Worm (Caenorhabditis elegans): Measurements from ENCODE around the gene F56D6.6.

F56D6.6 gene

DNA sequence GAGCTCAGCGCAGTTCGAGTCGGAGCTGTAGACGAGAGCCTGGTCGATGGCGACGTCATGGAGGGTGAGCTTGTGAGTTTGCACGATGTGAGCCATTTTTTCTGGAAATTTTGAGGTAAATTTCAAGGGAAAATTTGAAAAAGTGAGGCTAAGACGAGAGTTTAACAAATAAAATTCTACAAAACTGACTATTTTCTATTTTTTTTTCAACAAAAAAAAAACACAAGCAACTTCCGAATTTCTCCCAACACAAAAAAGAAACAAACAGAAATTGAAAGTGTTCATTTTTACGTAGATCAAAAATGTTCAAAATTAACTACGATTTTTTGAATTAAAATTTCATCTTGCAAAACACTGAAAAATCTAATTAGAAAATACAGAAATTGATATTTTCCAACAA, 29.3 kb upstream of the F56D6.6 start, which contains the start of gene F37C4.5:
Gene F37C4.5, minus strand, starts transcription at position 101 of the 400 bp plus-strand sequence.
- TF ChIP-seq rbr-2 (tag; optimal IDR thresholded peaks at IDR 0.05) (no peak), hlh-11 (tag; optimal IDR thresholded peaks at IDR 0.05) (no peak), mxl-3 (GFP tag; optimal IDR thresholded peaks at IDR 0.05) (no peak), nhr-77 (tag; optimal IDR thresholded peaks at IDR 0.05) (no peak), ceh-32 (tag; optimal IDR thresholded peaks at IDR 0.05; ENCODE audit: poor library complexity) (no peak), nhr-48 (tag; optimal IDR thresholded peaks at IDR 0.05) (no peak), zfp-2 (tag; optimal IDR thresholded peaks at IDR 0.05) (no peak)

DNA sequence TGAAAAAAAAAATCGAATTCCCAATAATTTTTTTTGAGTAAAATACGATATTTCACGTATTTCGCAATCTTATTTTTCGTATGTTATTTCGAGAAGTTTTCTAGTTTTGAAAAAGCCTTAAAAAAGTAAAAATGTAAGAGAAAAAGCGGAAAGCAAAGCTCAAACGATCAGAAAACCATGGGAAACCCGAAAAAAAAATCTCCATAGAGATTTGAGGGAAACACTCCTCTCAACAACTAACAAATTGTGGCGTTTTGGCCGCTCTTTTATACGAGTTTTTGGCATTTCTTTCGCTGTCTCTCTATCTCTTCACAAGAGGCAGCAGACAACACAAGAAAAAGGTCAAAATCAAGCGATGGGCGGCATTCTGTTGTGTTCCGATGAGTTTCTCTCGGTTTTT, 28.6 kb upstream of the F56D6.6 start:
- 0 out of 2 replicates have a peak, but pooled peaks have one; percentile 27 for TF ChIP-seq hmg-1.1 (GFP tag; IDR thresholded peaks at IDR 0.05)
- peak in 1 of 2 experiments; percentile 8 for TF ChIP-seq mdl-1 (tag; optimal IDR thresholded peaks at IDR 0.05)
- no peak for TF ChIP-seq zag-1 (tag; optimal IDR thresholded peaks at IDR 0.05)
- TF ChIP-seq ztf-7 (tag; optimal IDR thresholded peaks at IDR 0.05), result no peak
- no peak for TF ChIP-seq madf-9 (GFP tag; conservative IDR thresholded peaks at IDR 0.05)
- peak; percentile 43 for TF ChIP-seq mes-2 (tag; optimal IDR thresholded peaks at IDR 0.05; ENCODE audit: poor library complexity, severe bottlenecking)
- no peak for TF ChIP-seq pha-4 (GFP tag; IDR thresholded peaks at IDR 0.05)
- TF ChIP-seq pha-4 (tag; optimal IDR thresholded peaks at IDR 0.05), result peak; percentile 7
- peak; percentile 71 for TF ChIP-seq hlh-11 (tag; optimal IDR thresholded peaks at IDR 0.05)
- TF ChIP-seq F44E2.7 (GFP tag; IDR thresholded peaks at IDR 0.05), result no peak
- no peak for TF ChIP-seq ceh-32 (tag; optimal IDR thresholded peaks at IDR 0.05; ENCODE audit: poor library complexity)
- no peak for TF ChIP-seq duxl-1 (tag; optimal IDR thresholded peaks at IDR 0.05; ENCODE audit: poor library complexity)
- TF ChIP-seq mxl-3 (GFP tag; optimal IDR thresholded peaks at IDR 0.05), result no peak
- peak; percentile 67 for TF ChIP-seq nhr-28 (tag; optimal IDR thresholded peaks at IDR 0.05)
- TF ChIP-seq nhr-42 (GFP tag; IDR thresholded peaks at IDR 0.05), result no peak
- no peak for TF ChIP-seq ceh-62 (tag; optimal IDR thresholded peaks at IDR 0.05)
- TF ChIP-seq lin-39 (tag; optimal IDR thresholded peaks at IDR 0.05), result no peak
- no peak for TF ChIP-seq sdz-12 (GFP tag; optimal IDR thresholded peaks at IDR 0.05)
- TF ChIP-seq daf-19 (GFP tag; conservative IDR thresholded peaks at IDR 0.05), result no peak
- TF ChIP-seq fkh-10 (GFP tag; optimal IDR thresholded peaks at IDR 0.05), result no peak
- TF ChIP-seq ceh-28 (tag; optimal IDR thresholded peaks at IDR 0.05), result no peak
- no peak for TF ChIP-seq egl-27 (tag; optimal IDR thresholded peaks at IDR 0.05)
- TF ChIP-seq rbr-2 (tag; optimal IDR thresholded peaks at IDR 0.05), result no peak
- TF ChIP-seq ama-1 (optimal IDR thresholded peaks at IDR 0.05), result peak; percentile 97
- TF ChIP-seq tra-1 (GFP tag; IDR thresholded peaks at IDR 0.05), result no peak
- no peak for TF ChIP-seq gei-8 (GFP tag; optimal IDR thresholded peaks at IDR 0.05)
- TF ChIP-seq daf-12 (tag; optimal IDR thresholded peaks at IDR 0.05), result no peak
- peak; percentile 72 for TF ChIP-seq mep-1 (tag; optimal IDR thresholded peaks at IDR 0.05)
- TF ChIP-seq ZK337.2 (GFP tag; IDR thresholded peaks at IDR 0.05), result no peak
- no peak for TF ChIP-seq lir-3 (tag; optimal IDR thresholded peaks at IDR 0.05)
- peak in 1 of 2 experiments; percentile 36 for TF ChIP-seq lsy-2 (tag; optimal IDR thresholded peaks at IDR 0.05)
- TF ChIP-seq dpl-1 (GFP tag; optimal IDR thresholded peaks at IDR 0.05), result peak; percentile 34
- TF ChIP-seq T26A8.4 (GFP tag; IDR thresholded peaks at IDR 0.05), result 0 out of 2 replicates have a peak, but pooled peaks have one; percentile 34
- peak; percentile 63 for TF ChIP-seq nhr-6 (tag; optimal IDR thresholded peaks at IDR 0.05)
- TF ChIP-seq zip-11 (GFP tag; IDR thresholded peaks at IDR 0.05), result no peak
- no peak for TF ChIP-seq lim-7 (GFP tag; IDR thresholded peaks at IDR 0.05)
- no peak for TF ChIP-seq daf-16 (GFP tag; optimal IDR thresholded peaks at IDR 0.05)
- TF ChIP-seq daf-16 (tag; optimal IDR thresholded peaks at IDR 0.05), result peak; percentile 1
- no peak for TF ChIP-seq spr-1 (tag; optimal IDR thresholded peaks at IDR 0.05)
- no peak for TF ChIP-seq T20F7.1 (GFP tag; optimal IDR thresholded peaks at IDR 0.05)
- no peak for TF ChIP-seq dmd-9 (GFP tag; IDR thresholded peaks at IDR 0.05)
- TF ChIP-seq ceh-20 (GFP tag; IDR thresholded peaks at IDR 0.05), result no peak
- TF ChIP-seq aha-1 (tag), result no peak
- TF ChIP-seq hlh-30 (tag; optimal IDR thresholded peaks at IDR 0.05; ENCODE audit: insufficient read depth), result peak; percentile 28
- TF ChIP-seq D1046.2 (GFP tag; IDR thresholded peaks at IDR 0.05), result no peak
- peak; percentile 51 for TF ChIP-seq dve-1 (tag; optimal IDR thresholded peaks at IDR 0.05; ENCODE audit: insufficient read depth)
- peak; percentile 55 for TF ChIP-seq nhr-77 (tag; optimal IDR thresholded peaks at IDR 0.05)
- no peak for TF ChIP-seq egl-43 (GFP tag; IDR thresholded peaks at IDR 0.05)

Measured in whole organism, L4 larva.